Fruit fly (Drosophila melanogaster) whole organism, embryonic: ENCODE results near the gene CG14840.

ENCODE experiments used
- Ada2b ChIP-seq: fragments of 200-800 bp; sonication (Bioruptor generic); IDR thresholded peaks from 2 replicates; pipeline ENCODE4 v1.3.6; 2022; ENCODE audit warnings: missing biosample characterization, missing genetic modification characterization
- Blimp-1 ChIP-seq: fragments of 200-800 bp; sonication (Bioruptor generic); optimal IDR thresholded peaks from 3 replicates; lab custom pipeline; 2018; ENCODE audit warnings: missing biosample characterization, missing genetic modification characterization, mild to moderate bottlenecking, moderate library complexity, missing genetic modification reagents
- CG10147 ChIP-seq: fragments of 200-800 bp; sonication (Bioruptor generic); optimal IDR thresholded peaks from 2 replicates; lab custom pipeline; 2019; ENCODE audit warnings: missing biosample characterization, mild to moderate bottlenecking, missing genetic modification characterization, moderate library complexity
- CG1024 ChIP-seq: fragments of 200-800 bp; sonication (Bioruptor generic); IDR thresholded peaks from 2 replicates; pipeline ENCODE4 v1.3.6; 2022; ENCODE audit warnings: missing biosample characterization, missing genetic modification characterization
- CG10366 ChIP-seq: fragments of 200-800 bp; sonication (Bioruptor generic); IDR thresholded peaks from 2 replicates; pipeline ENCODE4 v1.3.6; 2022; ENCODE audit warnings: missing biosample characterization, missing genetic modification characterization
- CG12391 ChIP-seq: fragments of 200-800 bp; sonication (Bioruptor generic); optimal IDR thresholded peaks from 3 replicates; lab custom pipeline; 2018; ENCODE audit warnings: missing biosample characterization, mild to moderate bottlenecking, missing genetic modification characterization, moderate library complexity
- CG14014 ChIP-seq: fragments of 200-800 bp; sonication (Bioruptor generic); IDR thresholded peaks from 2 replicates; pipeline ENCODE4 v1.3.6; 2022; ENCODE audit warnings: missing biosample characterization, missing genetic modification characterization
- CG1603 ChIP-seq: fragments of 200-800 bp; sonication (Bioruptor generic); optimal IDR thresholded peaks from 2 replicates; lab custom pipeline; 2019; ENCODE audit warnings: missing biosample characterization, mild to moderate bottlenecking, missing genetic modification characterization, moderate library complexity
- CG16815 ChIP-seq: fragments of 200-800 bp; sonication (Bioruptor generic); optimal IDR thresholded peaks from 3 replicates; lab custom pipeline; 2017; ENCODE audit warnings: missing biosample characterization, mild to moderate bottlenecking, missing genetic modification characterization
- CG17359 ChIP-seq: fragments of 200-800 bp; sonication (Bioruptor generic); optimal IDR thresholded peaks from 3 replicates; lab custom pipeline; 2018; ENCODE audit warnings: missing biosample characterization, mild to moderate bottlenecking, missing genetic modification characterization, moderate library complexity
- CG17385 ChIP-seq: fragments of 200-800 bp; sonication (Bioruptor generic); optimal IDR thresholded peaks from 3 replicates; lab custom pipeline; 2018; ENCODE audit warnings: missing biosample characterization, mild to moderate bottlenecking, missing genetic modification characterization
- CG17802 ChIP-seq: fragments of 200-800 bp; sonication (Bioruptor generic); optimal IDR thresholded peaks from 2 replicates; lab custom pipeline; 2018; ENCODE audit warnings: missing biosample characterization, mild to moderate bottlenecking, missing genetic modification characterization, moderate library complexity
- CG18262 ChIP-seq: fragments of 200-800 bp; optimal IDR thresholded peaks from 3 replicates; lab custom pipeline; 2019; ENCODE audit warnings: missing biosample characterization, mild to moderate bottlenecking, missing genetic modification characterization, moderate library complexity
- CG18476 ChIP-seq: fragments of 200-800 bp; sonication (Bioruptor generic); optimal IDR thresholded peaks from 2 replicates; lab custom pipeline; 2016; ENCODE audit warnings: missing biosample characterization, mild to moderate bottlenecking, missing genetic modification characterization
- CG31224 ChIP-seq: fragments of 200-800 bp; sonication (Bioruptor generic); IDR thresholded peaks from 2 replicates; pipeline ENCODE4 v1.3.6; 2022; ENCODE audit warnings: missing biosample characterization, missing genetic modification characterization
- CG3163 ChIP-seq: fragments of 200-800 bp; sonication (Bioruptor generic); optimal IDR thresholded peaks from 3 replicates; lab custom pipeline; 2016; ENCODE audit warnings: missing biosample characterization, missing genetic modification characterization
- CG34422 ChIP-seq: fragments of 200-800 bp; sonication (Bioruptor generic); IDR thresholded peaks from 3 replicates; pipeline ENCODE4 v1.3.6; 2022; ENCODE audit warnings: missing biosample characterization, missing genetic modification characterization
- CG4424 ChIP-seq: fragments of 200-800 bp; sonication (Bioruptor generic); optimal IDR thresholded peaks from 3 replicates; lab custom pipeline; 2016; ENCODE audit warnings: missing biosample characterization, missing genetic modification characterization
- CG4617 ChIP-seq: fragments of 200-800 bp; sonication (Bioruptor generic); optimal IDR thresholded peaks from 3 replicates; lab custom pipeline; 2016; ENCODE audit warnings: missing biosample characterization, missing genetic modification characterization, borderline replicate concordance
- CG6254 ChIP-seq: fragments of 200-800 bp; sonication (Bioruptor generic); optimal IDR thresholded peaks from 3 replicates; lab custom pipeline; 2017; ENCODE audit warnings: mild to moderate bottlenecking, missing biosample characterization, missing genetic modification reagents, missing genetic modification characterization
- CG6689 ChIP-seq: fragments of 200-800 bp; sonication (Bioruptor generic); IDR thresholded peaks from 2 replicates; pipeline ENCODE4 v1.3.6; 2022; ENCODE audit warnings: missing biosample characterization, missing genetic modification characterization
- CG8924 ChIP-seq: fragments of 200-800 bp; optimal IDR thresholded peaks from 3 replicates; lab custom pipeline; 2019; ENCODE audit warnings: missing biosample characterization, mild to moderate bottlenecking, missing genetic modification characterization, moderate library complexity
- CTCF ChIP-seq: fragments of 200-800 bp; sonication (Bioruptor generic); optimal IDR thresholded peaks from 2 replicates; lab custom pipeline; 2017; ENCODE audit warnings: missing biosample characterization, mild to moderate bottlenecking, missing genetic modification characterization, moderate library complexity
- Doc2 ChIP-seq: fragments of 200-800 bp; sonication (Bioruptor generic); IDR thresholded peaks from 2 replicates; pipeline ENCODE4 v1.3.6; 2022; ENCODE audit warnings: missing biosample characterization, missing genetic modification characterization
- ERR ChIP-seq: fragments of 200-800 bp; sonication (Bioruptor generic); optimal IDR thresholded peaks from 2 replicates; lab custom pipeline; 2016; ENCODE audit warnings: missing biosample characterization, missing genetic modification characterization
- Ets65A ChIP-seq: fragments of 200-800 bp; sonication (Bioruptor generic); peaks from one replicate; lab custom pipeline; 2016; ENCODE audit warnings: missing biosample characterization, missing genetic modification characterization
- Fer3 ChIP-seq: fragments of 200-800 bp; sonication (Bioruptor generic); optimal IDR thresholded peaks from 2 replicates; lab custom pipeline; 2018; ENCODE audit warnings: missing biosample characterization, mild to moderate bottlenecking, missing genetic modification characterization, moderate library complexity
- GATAe ChIP-seq: fragments of 200-800 bp; sonication (Bioruptor generic); conservative IDR thresholded peaks from 2 replicates; pipeline ENCODE4 v1.3.6; 2022; ENCODE audit warnings: missing biosample characterization, missing genetic modification characterization
- Gug ChIP-seq: fragments of 200-800 bp; sonication (Bioruptor generic); IDR thresholded peaks from 4 replicates; pipeline ENCODE4 v1.3.6; 2022; ENCODE audit warnings: missing biosample characterization, missing genetic modification characterization
- Hey ChIP-seq: fragments of 200-800 bp; sonication (Bioruptor generic); optimal IDR thresholded peaks from 3 replicates; lab custom pipeline; 2018; ENCODE audit warnings: missing biosample characterization, mild to moderate bottlenecking, missing genetic modification characterization
- MBD-R2 ChIP-seq: fragments of 200-800 bp; sonication (Bioruptor generic); IDR thresholded peaks from 2 replicates; pipeline ENCODE4 v1.3.6; 2022; ENCODE audit warnings: missing biosample characterization, missing genetic modification characterization
- Neu2 ChIP-seq: fragments of 200-800 bp; sonication (Bioruptor generic); optimal IDR thresholded peaks from 3 replicates; lab custom pipeline; 2016; ENCODE audit warnings: missing biosample characterization, missing genetic modification characterization, borderline replicate concordance
- NfI ChIP-seq: fragments of 200-800 bp; sonication (Bioruptor generic); optimal IDR thresholded peaks from 3 replicates; lab custom pipeline; 2018; ENCODE audit warnings: missing biosample characterization, mild to moderate bottlenecking, missing genetic modification characterization, moderate library complexity
- Pdp1 ChIP-seq, 2 experiments: fragments of 200-800 bp; sonication (Bioruptor generic); optimal IDR thresholded peaks; 3 replicates each; lab custom pipeline; 2016; ENCODE audit warnings: missing biosample characterization in 2 of 2, missing genetic modification characterization in 2 of 2, mild to moderate bottlenecking in 1 of 2, moderate library complexity in 1 of 2
- Poxn ChIP-seq: fragments of 200-800 bp; sonication (Bioruptor generic); IDR thresholded peaks from 2 replicates; pipeline ENCODE4 v1.3.6; 2022; ENCODE audit warnings: missing biosample characterization, missing genetic modification characterization
- Sin3A ChIP-seq: fragments of >200 bp; optimal IDR thresholded peaks from 2 replicates; lab custom pipeline; 2018
- Vsx1 ChIP-seq: fragments of 200-800 bp; sonication (Bioruptor generic); optimal IDR thresholded peaks from 2 replicates; lab custom pipeline; 2017; ENCODE audit warnings: missing biosample characterization, mild to moderate bottlenecking, missing genetic modification characterization, missing genetic modification reagents
- cato ChIP-seq: fragments of 200-800 bp; sonication (Bioruptor generic); optimal IDR thresholded peaks from 2 replicates; lab custom pipeline; 2016; ENCODE audit warnings: missing biosample characterization, missing genetic modification characterization, borderline replicate concordance
- croc ChIP-seq: fragments of 200-800 bp; sonication (Bioruptor generic); conservative IDR thresholded peaks from 3 replicates; pipeline ENCODE4 v1.3.6; 2022; ENCODE audit warnings: missing biosample characterization, missing genetic modification characterization
- crol ChIP-seq: fragments of 200-800 bp; sonication (Bioruptor generic); IDR thresholded peaks from 2 replicates; pipeline ENCODE4 v1.3.6; 2022; ENCODE audit warnings: missing biosample characterization, missing genetic modification characterization
- emc ChIP-seq: fragments of 200-800 bp; sonication (Bioruptor generic); optimal IDR thresholded peaks from 2 replicates; lab custom pipeline; 2016; ENCODE audit warnings: missing biosample characterization, missing genetic modification characterization
- fu2 ChIP-seq: fragments of 200-800 bp; sonication (Bioruptor generic); optimal IDR thresholded peaks from 2 replicates; lab custom pipeline; 2016; ENCODE audit warnings: missing biosample characterization, missing genetic modification characterization
- hth ChIP-seq: fragments of >200 bp; optimal IDR thresholded peaks from 2 replicates; lab custom pipeline; 2017; ENCODE audit warnings: inconsistent platforms
- klu ChIP-seq: fragments of 200-800 bp; sonication (Bioruptor generic); IDR thresholded peaks from 2 replicates; pipeline ENCODE4 v1.3.6; 2022; ENCODE audit warnings: missing biosample characterization, missing genetic modification characterization
- kni ChIP-seq: fragments of 200-800 bp; sonication (Bioruptor generic); optimal IDR thresholded peaks from 3 replicates; lab custom pipeline; 2017; ENCODE audit warnings: mild to moderate bottlenecking, missing biosample characterization, missing genetic modification reagents, missing genetic modification characterization
- odd ChIP-seq: fragments of 200-800 bp; sonication (Bioruptor generic); optimal IDR thresholded peaks from 2 replicates; lab custom pipeline; 2017; ENCODE audit warnings: missing biosample characterization, mild to moderate bottlenecking, missing genetic modification characterization
- ro ChIP-seq: fragments of 200-800 bp; sonication (Bioruptor generic); IDR thresholded peaks from 2 replicates; pipeline ENCODE4 v1.3.6; 2022; ENCODE audit warnings: missing biosample characterization, missing genetic modification characterization
- sc ChIP-seq, 3 experiments: fragments of >200 bp in 2 of 3; fragments of 200-800 bp in 1 of 3; sonication (Bioruptor generic) in 1 of 3; optimal IDR thresholded peaks; 2 replicates in 2 of 3; 3 replicates in 1 of 3; lab custom pipeline; 2017; ENCODE audit warnings: mild to moderate bottlenecking in 1 of 3, missing biosample characterization in 1 of 3, missing genetic modification characterization in 1 of 3, missing genetic modification reagents in 1 of 3
- sd ChIP-seq: fragments of 200-800 bp; sonication (Bioruptor generic); optimal IDR thresholded peaks from 3 replicates; lab custom pipeline; 2018; ENCODE audit warnings: missing biosample characterization, mild to moderate bottlenecking, missing genetic modification characterization, moderate library complexity
- sima ChIP-seq: fragments of 200-800 bp; sonication (Bioruptor generic); optimal IDR thresholded peaks from 2 replicates; lab custom pipeline; 2016; ENCODE audit warnings: missing biosample characterization, missing genetic modification characterization
- sug ChIP-seq: fragments of 200-800 bp; optimal IDR thresholded peaks from 2 replicates; lab custom pipeline; 2019; ENCODE audit warnings: missing biosample characterization, mild to moderate bottlenecking, missing genetic modification characterization, moderate library complexity
- toy ChIP-seq: fragments of 200-800 bp; sonication (Bioruptor generic); IDR thresholded peaks from 2 replicates; pipeline ENCODE4 v1.3.6; 2022; ENCODE audit warnings: missing biosample characterization, missing genetic modification characterization
- z ChIP-seq: fragments of 200-800 bp; sonication (Bioruptor generic); IDR thresholded peaks from 3 replicates; pipeline ENCODE4 v1.3.6; 2022; ENCODE audit warnings: missing biosample characterization, missing genetic modification characterization

CG14840 gene

dm6 chr3R:14308801-14309217 is 47.8 kb upstream of the CG14840 start, which contains the start of gene Polr2I (continued):
- TF ChIP-seq CG31224 (GFP tag; lab: Robert Waterston, UW), result no peak
- TF ChIP-seq emc (GFP tag; lab: Kevin White, UChicago), result no peak
- no peak; the same call in 1 of the 2 replicates for TF ChIP-seq CG10366 (GFP tag; lab: Robert Waterston, UW)
- peak; percentile 16 for TF ChIP-seq CG16815 (GFP tag; lab: Kevin White, UChicago)
- TF ChIP-seq crol (GFP tag; lab: Robert Waterston, UW), result no peak
- no peak for TF ChIP-seq CG10147 (GFP tag; lab: Kevin White, UChicago)
- TF ChIP-seq Ada2b, result no peak
- no peak for TF ChIP-seq Poxn
- TF ChIP-seq CG1024 (GFP tag; lab: Robert Waterston, UW), result no peak
- no peak for TF ChIP-seq CG6254
- TF ChIP-seq CG17802 (tag; lab: Kevin White, UChicago), result no peak
- peak; percentile 10 for TF ChIP-seq Fer3
- TF ChIP-seq kni, result no peak
- no peak for TF ChIP-seq odd (GFP tag; lab: Kevin White, UChicago)
- peak; percentile 34 for TF ChIP-seq sug (tag; lab: Kevin White, UChicago)
- TF ChIP-seq CG6689 (GFP tag; lab: Robert Waterston, UW), result peak; percentile 42
- TF ChIP-seq Sin3A (lab: Kevin White, UChicago), result no peak
- TF ChIP-seq CG4617 (GFP tag; lab: Kevin White, UChicago), result no peak
- TF ChIP-seq ERR (GFP tag; lab: Kevin White, UChicago), result no peak
- TF ChIP-seq CG4424 (GFP tag; lab: Kevin White, UChicago), result peak; percentile 48
- TF ChIP-seq hth (lab: Kevin White, UChicago), result no peak
- no peak for TF ChIP-seq CTCF (GFP tag; lab: Kevin White, UChicago)
- no peak for TF ChIP-seq cato
- no peak for TF ChIP-seq Hey (tag; lab: Kevin White, UChicago)
- TF ChIP-seq CG17385 (GFP tag; lab: Kevin White, UChicago), result peak; percentile 27
- peak; percentile 73 for TF ChIP-seq MBD-R2 (GFP tag; lab: Robert Waterston, UW)
- TF ChIP-seq sc (optimal IDR thresholded peaks at IDR 0.05; lab: Kevin White, UChicago), result no peak
- TF ChIP-seq sc (GFP tag; optimal IDR thresholded peaks at IDR 0.05; lab: Kevin White, UChicago), result no peak
- TF ChIP-seq Doc2, result no peak
- no peak for TF ChIP-seq CG14014 (GFP tag; lab: Robert Waterston, UW)
- no peak for TF ChIP-seq Pdp1 (GFP tag; optimal IDR thresholded peaks at IDR 0.05; lab: Kevin White, UChicago)
- peak; percentile 59; the same call in 1 of the 3 replicates for TF ChIP-seq CG34422
- peak; percentile 50 for TF ChIP-seq CG18262 (tag; lab: Kevin White, UChicago)
- TF ChIP-seq sd (tag; lab: Kevin White, UChicago), result no peak
- TF ChIP-seq z (GFP tag; lab: Robert Waterston, UW), result no peak
- TF ChIP-seq ro, result no peak
- TF ChIP-seq CG18476 (GFP tag; lab: Kevin White, UChicago), result no peak
- no peak for TF ChIP-seq sima (GFP tag; lab: Kevin White, UChicago)
- TF ChIP-seq CG12391 (tag; lab: Kevin White, UChicago), result peak; percentile 60
- TF ChIP-seq klu (GFP tag; lab: Robert Waterston, UW), result no peak
- TF ChIP-seq toy, result no peak
- no peak for TF ChIP-seq fu2 (GFP tag; lab: Kevin White, UChicago)
- no peak for TF ChIP-seq Gug (GFP tag; lab: Robert Waterston, UW)
- TF ChIP-seq Vsx1 (GFP tag; lab: Kevin White, UChicago), result no peak
- no peak for TF ChIP-seq CG3163 (GFP tag; lab: Kevin White, UChicago)
- peak; percentile 19 for TF ChIP-seq NfI (GFP tag; lab: Kevin White, UChicago)
- TF ChIP-seq CG17359, result peak; percentile 7
- TF ChIP-seq CG8924 (tag; lab: Kevin White, UChicago), result peak; percentile 45
- no peak for TF ChIP-seq CG1603 (tag; lab: Kevin White, UChicago)
- TF ChIP-seq croc (GFP tag; lab: Robert Waterston, UW), result no peak
- no peak for TF ChIP-seq Ets65A (GFP tag; lab: Kevin White, UChicago)
- no peak for TF ChIP-seq GATAe (GFP tag; lab: Robert Waterston, UW)
- TF ChIP-seq Blimp-1 (GFP tag; lab: Kevin White, UChicago), result no peak
- no peak for TF ChIP-seq Neu2
